Worm (Caenorhabditis elegans): ENCODE data around the gene T22B7.8.
A peak's percentile ranks its signal among the peaks of the same experiment; 100 is the strongest.

The T22B7.8 gene

ce11 chrX:5631626-5632025 lies at the start of gene T22B7.8:
Gene T22B7.8 (plus strand): TSS chrX:5631926.
- TF ChIP-seq hnd-1 (tag; optimal IDR thresholded peaks at IDR 0.05) (no peak), ceh-36 (tag; optimal IDR thresholded peaks at IDR 0.05) (no peak), scrt-1 (GFP tag; IDR thresholded peaks at IDR 0.05) (no peak), B0310.2 (tag; optimal IDR thresholded peaks at IDR 0.05) (no peak), ceh-13 (GFP tag; optimal IDR thresholded peaks at IDR 0.05) (no peak), aly-1 (tag; optimal IDR thresholded peaks at IDR 0.05) (no peak), ama-1 (optimal IDR thresholded peaks at IDR 0.05) (no peak), ets-7 (tag; optimal IDR thresholded peaks at IDR 0.05) (no peak), flt-1 (GFP tag; IDR thresholded peaks at IDR 0.05) (no peak), tra-4 (tag; optimal IDR thresholded peaks at IDR 0.05) (no peak), pes-1 (GFP tag; IDR thresholded peaks at IDR 0.05) (no peak), F13C5.2 (tag; optimal IDR thresholded peaks at IDR 0.05) (no peak), tbx-37 (GFP tag; conservative IDR thresholded peaks at IDR 0.05) (no peak), tbx-11 (GFP tag; IDR thresholded peaks at IDR 0.05) (no peak), sea-1 (GFP tag; conservative IDR thresholded peaks at IDR 0.05) (no peak), hmbx-1 (tag; optimal IDR thresholded peaks at IDR 0.05) (no peak), hmg-4 (GFP tag; optimal IDR thresholded peaks at IDR 0.05) (no peak)

DNA sequence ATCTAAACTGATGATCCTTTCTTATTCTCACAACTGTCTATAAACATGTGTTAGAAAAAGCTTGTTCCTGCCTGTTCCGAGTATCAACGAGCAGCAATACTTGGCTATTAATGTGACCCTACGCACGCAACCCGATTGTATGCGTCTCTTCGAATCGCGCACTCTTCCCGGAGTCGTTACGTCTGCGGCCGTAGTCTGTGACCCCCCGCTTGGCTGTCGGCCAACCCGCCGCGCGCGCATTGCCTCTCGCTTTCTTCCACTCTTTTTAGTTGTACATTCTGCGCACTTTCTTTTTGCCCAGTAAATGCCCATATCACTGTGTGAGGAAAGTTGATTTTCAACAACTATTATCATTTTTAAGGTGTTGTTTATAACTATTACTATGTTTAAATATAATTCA lies 39.9 kb upstream of the T22B7.8 start:
- 0 out of 2 replicates have a peak, but pooled peaks have one; percentile 14 for TF ChIP-seq flt-1 (GFP tag; IDR thresholded peaks at IDR 0.05)
- TF ChIP-seq ceh-36 (tag; optimal IDR thresholded peaks at IDR 0.05): no peak
- no peak for TF ChIP-seq hmbx-1 (tag; optimal IDR thresholded peaks at IDR 0.05)
- no peak for TF ChIP-seq scrt-1 (GFP tag; IDR thresholded peaks at IDR 0.05)
- TF ChIP-seq F13C5.2 (tag; optimal IDR thresholded peaks at IDR 0.05): peak; percentile 60
- TF ChIP-seq ceh-13 (GFP tag; optimal IDR thresholded peaks at IDR 0.05): no peak
- no peak for TF ChIP-seq B0310.2 (tag; optimal IDR thresholded peaks at IDR 0.05)
- TF ChIP-seq tbx-37 (GFP tag; conservative IDR thresholded peaks at IDR 0.05): no peak
- 0 out of 2 replicates have a peak, but pooled peaks have one; percentile 36 for TF ChIP-seq sea-1 (GFP tag; conservative IDR thresholded peaks at IDR 0.05)
- peak; percentile 83 for TF ChIP-seq hmg-4 (GFP tag; optimal IDR thresholded peaks at IDR 0.05)
- TF ChIP-seq hnd-1 (tag; optimal IDR thresholded peaks at IDR 0.05): no peak
- peak; percentile 10 for TF ChIP-seq aly-1 (tag; optimal IDR thresholded peaks at IDR 0.05)
- TF ChIP-seq tra-4 (tag; optimal IDR thresholded peaks at IDR 0.05): no peak
- TF ChIP-seq ets-7 (tag; optimal IDR thresholded peaks at IDR 0.05): no peak
- TF ChIP-seq pes-1 (GFP tag; IDR thresholded peaks at IDR 0.05): no peak
- no peak for TF ChIP-seq ama-1 (optimal IDR thresholded peaks at IDR 0.05)
- TF ChIP-seq tbx-11 (GFP tag; IDR thresholded peaks at IDR 0.05): no peak

- TF ChIP-seq pes-1 (GFP tag; IDR thresholded peaks at IDR 0.05): no peak
- TF ChIP-seq ceh-36 (tag; optimal IDR thresholded peaks at IDR 0.05): no peak
- no peak for TF ChIP-seq hmbx-1 (tag; optimal IDR thresholded peaks at IDR 0.05)
- TF ChIP-seq scrt-1 (GFP tag; IDR thresholded peaks at IDR 0.05): no peak
- no peak for TF ChIP-seq flt-1 (GFP tag; IDR thresholded peaks at IDR 0.05)
- TF ChIP-seq tbx-11 (GFP tag; IDR thresholded peaks at IDR 0.05): no peak
- TF ChIP-seq B0310.2 (tag; optimal IDR thresholded peaks at IDR 0.05): no peak
- no peak for TF ChIP-seq ceh-13 (GFP tag; optimal IDR thresholded peaks at IDR 0.05)
- TF ChIP-seq aly-1 (tag; optimal IDR thresholded peaks at IDR 0.05): no peak
- TF ChIP-seq ets-7 (tag; optimal IDR thresholded peaks at IDR 0.05): no peak
Observed at ce11 chrX:5592517-5593183, 39.1 kb upstream of the T22B7.8 start, which contains the start of gene unc-97. Gene unc-97 (plus strand): TSS chrX:5593133.

DNA sequence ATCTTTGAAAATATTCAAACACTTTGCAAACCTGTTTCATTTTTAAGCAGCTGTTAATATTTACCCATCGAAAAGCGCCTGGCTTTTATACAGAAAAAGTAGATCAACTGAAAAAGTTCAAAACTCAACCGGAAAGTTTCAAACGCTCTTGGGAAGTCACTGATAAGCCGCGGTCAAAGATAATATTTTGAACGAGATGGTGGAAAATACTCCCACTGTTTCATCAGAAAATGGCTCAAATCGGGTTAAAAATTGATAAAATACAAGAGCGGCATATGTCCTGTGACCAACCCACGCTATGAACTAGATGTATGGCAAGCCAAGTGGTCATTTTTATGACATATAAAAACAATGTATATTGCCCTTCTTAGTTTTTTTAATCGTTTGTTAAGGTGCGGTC lies 32.5 kb upstream of the T22B7.8 start, which contains the start of gene sulp-2:
Gene sulp-2, minus strand, starts transcription at position 107 of the 400 bp plus-strand sequence.
- TF ChIP-seq ceh-36 (tag; optimal IDR thresholded peaks at IDR 0.05): no peak
- no peak for TF ChIP-seq ets-7 (tag; optimal IDR thresholded peaks at IDR 0.05)
- TF ChIP-seq hmg-4 (GFP tag; optimal IDR thresholded peaks at IDR 0.05): no peak
- no peak for TF ChIP-seq sea-1 (GFP tag; conservative IDR thresholded peaks at IDR 0.05)
- TF ChIP-seq tra-4 (tag; optimal IDR thresholded peaks at IDR 0.05): no peak

DNA sequence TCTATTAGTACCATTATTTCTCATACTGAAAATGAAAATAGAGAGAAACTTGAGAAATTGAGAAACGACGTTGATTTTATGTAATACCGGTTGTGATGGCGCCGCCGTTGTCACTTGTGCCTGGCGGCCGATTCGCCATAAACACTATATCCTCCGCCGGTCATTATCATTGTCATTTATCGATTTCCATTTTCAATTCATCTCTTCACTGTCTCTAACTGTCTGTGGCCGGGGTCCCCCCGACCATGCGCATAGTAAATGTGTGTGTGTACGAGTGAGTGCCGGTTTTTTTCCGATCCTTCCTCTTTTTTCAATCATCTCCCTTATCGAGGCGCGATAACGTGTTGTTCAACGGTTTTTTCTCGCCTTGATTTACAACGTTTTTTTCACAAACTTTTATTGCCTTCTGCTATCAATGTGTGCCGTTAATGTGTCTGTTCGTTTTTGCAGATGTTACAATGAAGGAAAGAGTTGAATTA lies 28.3 kb upstream of the T22B7.8 start, which contains the start of gene F14D12.1:
Gene F14D12.1, plus strand, starts transcription at position 429 of the 479 bp plus-strand sequence.
- TF ChIP-seq sea-1 (GFP tag; conservative IDR thresholded peaks at IDR 0.05): no peak
- TF ChIP-seq ama-1 (optimal IDR thresholded peaks at IDR 0.05): no peak
- no peak for TF ChIP-seq tbx-37 (GFP tag; conservative IDR thresholded peaks at IDR 0.05)
- no peak for TF ChIP-seq tra-4 (tag; optimal IDR thresholded peaks at IDR 0.05)
- TF ChIP-seq scrt-1 (GFP tag; IDR thresholded peaks at IDR 0.05): no peak
- no peak for TF ChIP-seq pes-1 (GFP tag; IDR thresholded peaks at IDR 0.05)
- no peak for TF ChIP-seq ceh-13 (GFP tag; optimal IDR thresholded peaks at IDR 0.05)
- no peak for TF ChIP-seq flt-1 (GFP tag; IDR thresholded peaks at IDR 0.05)
- no peak for TF ChIP-seq F13C5.2 (tag; optimal IDR thresholded peaks at IDR 0.05)
- no peak for TF ChIP-seq hmbx-1 (tag; optimal IDR thresholded peaks at IDR 0.05)
- no peak for TF ChIP-seq aly-1 (tag; optimal IDR thresholded peaks at IDR 0.05)
- TF ChIP-seq ets-7 (tag; optimal IDR thresholded peaks at IDR 0.05): no peak
- no peak for TF ChIP-seq B0310.2 (tag; optimal IDR thresholded peaks at IDR 0.05)
- TF ChIP-seq tbx-11 (GFP tag; IDR thresholded peaks at IDR 0.05): no peak
- TF ChIP-seq hnd-1 (tag; optimal IDR thresholded peaks at IDR 0.05): no peak
- no peak for TF ChIP-seq hmg-4 (GFP tag; optimal IDR thresholded peaks at IDR 0.05)
- TF ChIP-seq ceh-36 (tag; optimal IDR thresholded peaks at IDR 0.05): no peak

DNA sequence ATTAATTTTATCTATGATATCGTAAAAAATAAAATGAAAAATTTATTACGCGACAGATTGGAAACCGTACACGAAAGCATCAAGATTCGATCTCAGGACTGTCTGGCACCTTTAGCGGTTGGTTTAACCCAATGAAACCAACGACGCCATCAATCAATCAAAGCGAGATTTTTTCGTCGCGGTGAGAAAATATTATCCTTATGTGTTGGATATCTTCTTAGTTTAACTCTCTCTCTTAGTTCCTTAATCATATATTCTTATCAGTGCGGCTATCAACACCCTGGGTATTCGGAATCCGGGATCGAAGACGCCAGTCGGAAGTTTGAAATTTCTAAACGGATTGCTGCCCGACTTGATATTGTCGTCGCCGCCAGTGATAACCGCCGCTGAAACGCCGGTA lies 26.7 kb upstream of the T22B7.8 start:
- no peak for TF ChIP-seq hmg-4 (GFP tag; optimal IDR thresholded peaks at IDR 0.05)
- TF ChIP-seq tbx-11 (GFP tag; IDR thresholded peaks at IDR 0.05): no peak
- TF ChIP-seq ceh-13 (GFP tag; optimal IDR thresholded peaks at IDR 0.05): no peak
- no peak for TF ChIP-seq ama-1 (optimal IDR thresholded peaks at IDR 0.05)
- no peak for TF ChIP-seq hmbx-1 (tag; optimal IDR thresholded peaks at IDR 0.05)
- no peak for TF ChIP-seq pes-1 (GFP tag; IDR thresholded peaks at IDR 0.05)
- no peak for TF ChIP-seq flt-1 (GFP tag; IDR thresholded peaks at IDR 0.05)
- TF ChIP-seq ceh-36 (tag; optimal IDR thresholded peaks at IDR 0.05): no peak
- no peak for TF ChIP-seq scrt-1 (GFP tag; IDR thresholded peaks at IDR 0.05)
- TF ChIP-seq F13C5.2 (tag; optimal IDR thresholded peaks at IDR 0.05): no peak
- no peak for TF ChIP-seq aly-1 (tag; optimal IDR thresholded peaks at IDR 0.05)
- no peak for TF ChIP-seq B0310.2 (tag; optimal IDR thresholded peaks at IDR 0.05)
- TF ChIP-seq ets-7 (tag; optimal IDR thresholded peaks at IDR 0.05): no peak
- TF ChIP-seq sea-1 (GFP tag; conservative IDR thresholded peaks at IDR 0.05): no peak
- TF ChIP-seq hnd-1 (tag; optimal IDR thresholded peaks at IDR 0.05): no peak
